Worm (Caenorhabditis elegans): Measurements from ENCODE around the gene vps-33.2.

The vps-33.2 gene

DNA sequence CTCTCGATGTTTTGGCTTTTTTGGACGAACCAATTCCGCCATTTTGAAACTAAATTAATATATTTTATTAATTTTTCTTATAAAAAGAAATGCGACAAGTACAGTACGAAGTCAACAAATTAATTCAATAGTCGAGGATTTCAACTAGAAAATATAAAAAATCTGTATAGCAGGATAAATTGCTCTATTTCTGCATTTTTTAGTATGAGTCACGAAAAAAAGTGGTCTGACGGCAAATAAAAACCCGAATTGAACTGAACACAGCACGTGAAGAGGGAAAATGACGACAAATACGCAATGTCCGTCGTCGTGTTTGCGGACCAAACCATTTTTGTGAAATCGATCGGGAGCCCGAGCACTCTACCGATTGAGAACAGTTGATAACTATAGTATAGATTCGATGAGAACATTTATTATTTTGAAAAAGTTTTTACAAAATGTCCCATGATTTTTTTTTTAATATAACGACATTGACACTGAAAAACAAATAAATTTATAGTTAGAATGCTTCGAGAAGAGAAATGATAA is 8.4 kb downstream of the vps-33.2 start, which contains the start of gene epg-5 (continued):
- no peak for TF ChIP-seq ceh-28 (tag; optimal IDR thresholded peaks at IDR 0.05)
- no peak for TF ChIP-seq nhr-10 (tag; optimal IDR thresholded peaks at IDR 0.05)
- TF ChIP-seq ceh-62 (tag; optimal IDR thresholded peaks at IDR 0.05) = no peak
- TF ChIP-seq egl-43 (GFP tag; IDR thresholded peaks at IDR 0.05) = no peak
- TF ChIP-seq ces-1 (GFP tag; optimal IDR thresholded peaks at IDR 0.05) = no peak
- TF ChIP-seq F10B5.3 (tag; optimal IDR thresholded peaks at IDR 0.05) = no peak
- TF ChIP-seq set-16 (GFP tag; IDR thresholded peaks at IDR 0.05) = no peak
- TF ChIP-seq ctbp-1 (GFP tag; IDR thresholded peaks at IDR 0.05) = no peak
- peak in 1 of 2 experiments; percentile 4 for TF ChIP-seq hif-1 (tag; optimal IDR thresholded peaks at IDR 0.05)
- TF ChIP-seq aly-2 (tag; optimal IDR thresholded peaks at IDR 0.05) = no peak
- no peak for TF ChIP-seq zip-11 (GFP tag; IDR thresholded peaks at IDR 0.05)
- TF ChIP-seq zfp-2 (tag; optimal IDR thresholded peaks at IDR 0.05) = no peak
- no peak for TF ChIP-seq sdz-12 (GFP tag; optimal IDR thresholded peaks at IDR 0.05)
- TF ChIP-seq hmg-1.1 (GFP tag; IDR thresholded peaks at IDR 0.05) = 0 out of 2 replicates have a peak, but pooled peaks have one; percentile 27
- TF ChIP-seq hlh-30 (tag; optimal IDR thresholded peaks at IDR 0.05; ENCODE audit: insufficient read depth) = peak; percentile 83
- peak; percentile 32 for TF ChIP-seq nhr-28 (tag; optimal IDR thresholded peaks at IDR 0.05)
- no peak for TF ChIP-seq cey-2 (tag; optimal IDR thresholded peaks at IDR 0.05; ENCODE audit: borderline replicate concordance, insufficient read depth)

DNA sequence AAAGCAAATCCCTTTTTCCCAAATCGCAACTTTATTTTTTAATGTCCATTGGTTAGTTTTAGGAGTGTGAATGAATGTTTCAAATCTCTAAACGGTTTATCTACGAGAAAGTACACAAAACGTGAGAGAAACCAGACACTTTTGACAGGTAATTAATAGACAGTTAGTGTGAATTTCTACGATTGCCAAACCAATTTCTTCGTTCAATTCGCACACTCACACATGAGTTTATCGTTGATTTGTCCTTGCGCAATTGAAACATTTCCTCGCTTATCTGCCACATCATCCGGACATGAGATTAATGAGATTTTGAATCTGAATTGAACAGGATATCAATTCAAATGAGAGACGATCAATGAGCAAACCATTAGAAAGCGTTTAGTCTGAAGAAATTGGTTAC is 9.2 kb downstream of the vps-33.2 start:
- no peak for TF ChIP-seq tag-97 (GFP tag; IDR thresholded peaks at IDR 0.05)
- TF ChIP-seq mes-2 (tag; optimal IDR thresholded peaks at IDR 0.05; ENCODE audit: poor library complexity, severe bottlenecking) = no peak
- no peak for TF ChIP-seq ZK546.5 (tag; optimal IDR thresholded peaks at IDR 0.05)
- TF ChIP-seq cey-2 (tag; optimal IDR thresholded peaks at IDR 0.05; ENCODE audit: borderline replicate concordance, insufficient read depth) = no peak
- TF ChIP-seq F37D6.2 (tag; optimal IDR thresholded peaks at IDR 0.05) = no peak
- TF ChIP-seq tra-1 (GFP tag; IDR thresholded peaks at IDR 0.05) = no peak
- TF ChIP-seq ces-1 (GFP tag; optimal IDR thresholded peaks at IDR 0.05) = no peak
- TF ChIP-seq zfp-3 (GFP tag; conservative IDR thresholded peaks at IDR 0.05) = no peak
- TF ChIP-seq F44E2.7 (GFP tag; IDR thresholded peaks at IDR 0.05) = no peak
- TF ChIP-seq mep-1 (tag; optimal IDR thresholded peaks at IDR 0.05) = no peak
- TF ChIP-seq T20F7.1 (GFP tag; optimal IDR thresholded peaks at IDR 0.05) = no peak
- TF ChIP-seq F10B5.3 (tag; optimal IDR thresholded peaks at IDR 0.05) = no peak
- TF ChIP-seq Y48G9A.11 (GFP tag; IDR thresholded peaks at IDR 0.05) = no peak
- TF ChIP-seq lin-1 (GFP tag; IDR thresholded peaks at IDR 0.05) = no peak
- TF ChIP-seq lin-15B (tag; optimal IDR thresholded peaks at IDR 0.05) = no peak
- no peak for TF ChIP-seq gei-8 (GFP tag; optimal IDR thresholded peaks at IDR 0.05)
- TF ChIP-seq ceh-44 (GFP tag; IDR thresholded peaks at IDR 0.05) = no peak
- no peak for TF ChIP-seq nhr-48 (tag; optimal IDR thresholded peaks at IDR 0.05)
- no peak for TF ChIP-seq daf-12 (tag; optimal IDR thresholded peaks at IDR 0.05)
- no peak for TF ChIP-seq spr-1 (tag; optimal IDR thresholded peaks at IDR 0.05)

DNA sequence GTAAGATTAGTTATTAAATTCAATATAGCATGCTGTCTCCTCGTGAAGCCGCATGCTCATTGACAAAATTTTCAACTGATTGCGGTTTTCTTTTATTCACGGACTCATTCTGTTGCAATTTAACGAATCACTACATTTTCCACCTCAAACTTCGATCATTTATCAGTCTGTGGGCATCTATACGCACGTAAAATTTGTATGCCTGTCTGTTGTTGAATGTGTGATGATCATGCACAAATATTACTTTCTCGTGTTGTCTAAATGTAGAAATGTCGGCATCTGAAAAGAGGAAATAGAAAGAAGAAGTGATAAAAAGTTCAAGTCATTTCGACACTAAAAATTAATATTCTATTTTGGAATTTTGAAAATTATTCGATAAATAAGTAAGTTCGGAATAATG is 11.5 kb downstream of the vps-33.2 start:
- no peak for TF ChIP-seq ZK337.2 (GFP tag; IDR thresholded peaks at IDR 0.05)
- TF ChIP-seq zfp-3 (GFP tag; conservative IDR thresholded peaks at IDR 0.05) = no peak
- TF ChIP-seq dmd-6 (GFP tag; IDR thresholded peaks at IDR 0.05) = peak; percentile 70
- TF ChIP-seq dmd-9 (GFP tag; IDR thresholded peaks at IDR 0.05) = no peak
- no peak for TF ChIP-seq dpl-1 (GFP tag; optimal IDR thresholded peaks at IDR 0.05)
- TF ChIP-seq zag-1 (tag; optimal IDR thresholded peaks at IDR 0.05) = no peak
- TF ChIP-seq ZK546.5 (tag; optimal IDR thresholded peaks at IDR 0.05) = no peak
- TF ChIP-seq skn-1 (tag; optimal IDR thresholded peaks at IDR 0.05) = no peak
- no peak for TF ChIP-seq nhr-76 (tag; optimal IDR thresholded peaks at IDR 0.05)
- TF ChIP-seq nhr-237 (tag; optimal IDR thresholded peaks at IDR 0.05) = no peak
- TF ChIP-seq nhr-11 (tag; optimal IDR thresholded peaks at IDR 0.05) = no peak
- no peak for TF ChIP-seq nhr-42 (GFP tag; IDR thresholded peaks at IDR 0.05)
- no peak for TF ChIP-seq nhr-10 (tag; optimal IDR thresholded peaks at IDR 0.05)
- TF ChIP-seq unc-130 (GFP tag; optimal IDR thresholded peaks at IDR 0.05) = no peak
- TF ChIP-seq spr-1 (tag; optimal IDR thresholded peaks at IDR 0.05) = no peak
- TF ChIP-seq nhr-77 (tag; optimal IDR thresholded peaks at IDR 0.05) = no peak
- TF ChIP-seq ceh-28 (tag; optimal IDR thresholded peaks at IDR 0.05) = no peak
- TF ChIP-seq lin-29 (GFP tag; IDR thresholded peaks at IDR 0.05) = no peak
- no peak for TF ChIP-seq Y75B8A.6 (GFP tag; IDR thresholded peaks at IDR 0.05)
- no peak for TF ChIP-seq snpc-4 (tag; optimal IDR thresholded peaks at IDR 0.05)
- TF ChIP-seq ceh-20 (GFP tag; IDR thresholded peaks at IDR 0.05) = no peak
